Worm (Caenorhabditis elegans): Measurements from ENCODE around the gene C09H10.4.

C09H10.4 gene

DNA sequence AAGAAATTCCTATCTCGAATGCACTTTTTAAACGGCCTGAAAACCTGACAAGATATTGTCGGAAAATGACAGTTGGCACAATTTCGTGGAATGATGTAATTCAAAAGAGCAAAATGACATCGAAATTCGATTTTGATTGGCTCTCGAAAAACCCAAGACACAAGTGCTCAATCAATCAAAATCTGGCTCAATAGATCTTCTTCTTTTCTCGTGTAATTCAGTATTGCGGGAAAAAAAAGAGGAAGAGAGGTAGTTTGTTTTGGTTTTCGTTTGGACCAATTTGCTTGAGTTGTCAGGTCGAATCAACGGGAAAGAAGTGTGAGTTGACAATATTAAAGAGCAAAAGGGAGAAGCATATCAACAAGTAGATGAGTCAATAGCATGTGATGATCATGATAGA lies 35.8 kb downstream of the C09H10.4 start (continued):
- TF ChIP-seq lin-13 (GFP tag; optimal IDR thresholded peaks at IDR 0.05) (no peak), grh-1 (GFP tag; IDR thresholded peaks at IDR 0.05) (no peak), nhr-71 (tag; optimal IDR thresholded peaks at IDR 0.05) (peak; percentile 67), isw-1 (GFP tag; IDR thresholded peaks at IDR 0.05) (no peak), lsy-2 (tag; optimal IDR thresholded peaks at IDR 0.05) (peak; percentile 31 to 57), ceh-63 (GFP tag; optimal IDR thresholded peaks at IDR 0.05) (no peak), pqm-1 (tag; optimal IDR thresholded peaks at IDR 0.05) (no peak), tlp-1 (tag; optimal IDR thresholded peaks at IDR 0.05) (no peak), skn-1 (tag; optimal IDR thresholded peaks at IDR 0.05) (no peak), lin-35 (GFP tag; optimal IDR thresholded peaks at IDR 0.05) (peak in 1 of 2 experiments; percentile 13), hpl-2 (GFP tag; optimal IDR thresholded peaks at IDR 0.05) (no peak), snpc-4 (tag; optimal IDR thresholded peaks at IDR 0.05) (no peak), nhr-19 (GFP tag; conservative IDR thresholded peaks at IDR 0.05) (0 out of 2 replicates have a peak, but pooled peaks have one; percentile 24), vab-15 (tag; optimal IDR thresholded peaks at IDR 0.05) (peak; percentile 22), egl-27 (tag; optimal IDR thresholded peaks at IDR 0.05) (no peak), lir-3 (tag; optimal IDR thresholded peaks at IDR 0.05; ENCODE audit: poor library complexity) (no peak), nhr-237 (tag; optimal IDR thresholded peaks at IDR 0.05) (no peak), swsn-7 (tag; optimal IDR thresholded peaks at IDR 0.05) (no peak), rnt-1 (tag; optimal IDR thresholded peaks at IDR 0.05) (peak; percentile 66), ces-1 (GFP tag; optimal IDR thresholded peaks at IDR 0.05) (no peak), lin-39 (tag; optimal IDR thresholded peaks at IDR 0.05) (peak; percentile 39), unc-86 (tag; optimal IDR thresholded peaks at IDR 0.05) (no peak), sup-37 (GFP tag; optimal IDR thresholded peaks at IDR 0.05) (no peak), snu-23 (GFP tag; optimal IDR thresholded peaks at IDR 0.05) (peak; percentile 11), dpl-1 (GFP tag; optimal IDR thresholded peaks at IDR 0.05) (no peak)

DNA sequence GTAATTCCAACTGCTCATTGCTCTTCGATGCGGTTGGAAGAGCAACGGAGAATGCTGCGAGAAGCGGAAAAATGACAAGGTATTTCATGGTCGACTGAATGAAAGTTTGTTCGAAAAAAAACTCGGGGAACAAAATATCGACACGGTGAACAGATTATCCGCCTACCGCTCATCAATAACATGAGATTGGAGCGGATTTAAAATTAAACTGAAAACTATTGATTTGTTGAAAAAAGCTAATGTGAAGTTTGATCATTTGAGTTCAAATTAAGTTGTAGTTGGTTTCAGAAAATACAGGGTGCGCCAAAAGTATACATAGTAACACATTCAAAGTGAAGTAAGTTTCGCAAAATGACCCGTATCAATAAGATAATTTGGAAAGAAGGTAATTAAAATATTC lies 40.2 kb downstream of the C09H10.4 start, which contains the start of gene F40F8.4:
TSS of gene F40F8.4 (minus strand) at position 101 of the 400 bp plus-strand sequence.
- TF ChIP-seq unc-62 (GFP tag; optimal IDR thresholded peaks at IDR 0.05) (no peak), lin-35 (GFP tag; optimal IDR thresholded peaks at IDR 0.05) (no peak), ceh-88 (GFP tag; IDR thresholded peaks at IDR 0.05) (no peak), tbx-2 (tag; optimal IDR thresholded peaks at IDR 0.05) (no peak), sox-4 (tag; optimal IDR thresholded peaks at IDR 0.05) (no peak), unc-130 (tag; optimal IDR thresholded peaks at IDR 0.05) (no peak), nhr-47 (tag; optimal IDR thresholded peaks at IDR 0.05) (no peak), nhr-11 (tag; optimal IDR thresholded peaks at IDR 0.05) (no peak), zip-4 (GFP tag; optimal IDR thresholded peaks at IDR 0.05) (no peak), ztf-4 (tag; optimal IDR thresholded peaks at IDR 0.05) (no peak), mdl-1 (tag; optimal IDR thresholded peaks at IDR 0.05) (no peak), egl-13 (tag; optimal IDR thresholded peaks at IDR 0.05) (no peak), hlh-17 (GFP tag; optimal IDR thresholded peaks at IDR 0.05; ENCODE audit: borderline replicate concordance) (no peak), lsy-2 (tag; optimal IDR thresholded peaks at IDR 0.05) (no peak), F16B12.6 (tag; optimal IDR thresholded peaks at IDR 0.05) (no peak)

DNA sequence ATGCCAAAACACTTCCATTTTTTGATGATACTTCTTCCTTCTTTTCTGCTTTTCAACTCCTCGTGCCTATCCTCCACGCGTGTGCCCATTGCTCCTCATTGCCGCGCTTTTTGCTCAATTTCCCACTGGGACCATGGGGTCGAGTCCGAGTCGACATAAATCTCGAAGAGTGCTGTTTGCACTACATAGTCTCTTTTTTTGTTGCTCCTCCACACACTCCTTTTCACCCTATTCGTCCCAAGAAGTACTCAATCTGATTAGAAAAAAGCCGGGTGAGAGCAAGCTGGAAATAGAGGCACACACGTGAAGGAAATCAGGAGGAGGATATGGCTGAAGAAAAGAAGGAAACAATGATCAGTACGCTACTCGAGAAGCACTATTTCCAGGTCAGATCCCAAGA lies 42.6 kb downstream of the C09H10.4 start, which contains the start of gene arrd-6:
TSS of gene arrd-6 (plus strand) at position 169 of the 400 bp plus-strand sequence.
- TF ChIP-seq lin-14 (GFP tag; optimal IDR thresholded peaks at IDR 0.05), result peak; percentile 64
- TF ChIP-seq elt-3 (tag; optimal IDR thresholded peaks at IDR 0.05), result no peak
- no peak for TF ChIP-seq pax-3 (tag; optimal IDR thresholded peaks at IDR 0.05)

All from whole organism, L1 larva.